Fruit fly (Drosophila melanogaster) whole organism, embryonic: ENCODE measurements around the gene CG6254.

ENCODE experiments used
- Aef1 ChIP-seq: fragments of 200-800 bp; sonication (Bioruptor generic); IDR thresholded peaks from 3 replicates; pipeline ENCODE4 v1.3.6; 2022; ENCODE audit warnings: missing biosample characterization, missing genetic modification characterization
- Atf-2 ChIP-seq: fragments of 200-800 bp; sonication (Bioruptor generic); optimal IDR thresholded peaks from 2 replicates; lab custom pipeline; 2016; ENCODE audit warnings: missing biosample characterization, missing genetic modification characterization
- Bteb2 ChIP-seq: fragments of 200-800 bp; sonication (Bioruptor generic); optimal IDR thresholded peaks from 2 replicates; lab custom pipeline; 2016; ENCODE audit warnings: missing biosample characterization, missing genetic modification characterization
- CG10431 ChIP-seq: fragments of 200-800 bp; sonication (Bioruptor generic); optimal IDR thresholded peaks from 3 replicates; lab custom pipeline; 2018; ENCODE audit warnings: missing biosample characterization, mild to moderate bottlenecking, missing genetic modification characterization
- CG10654 ChIP-seq: fragments of 200-800 bp; sonication (Bioruptor generic); optimal IDR thresholded peaks from 2 replicates; lab custom pipeline; 2016; ENCODE audit warnings: missing biosample characterization, missing genetic modification characterization
- CG13123 ChIP-seq: fragments of 200-800 bp; sonication (Bioruptor generic); optimal IDR thresholded peaks from 2 replicates; lab custom pipeline; 2016; ENCODE audit warnings: missing biosample characterization, missing genetic modification characterization
- CG13287 ChIP-seq: fragments of 200-800 bp; sonication (Bioruptor generic); IDR thresholded peaks from 2 replicates; pipeline ENCODE4 v1.3.6; 2022; ENCODE audit warnings: missing biosample characterization, missing genetic modification characterization; ENCODE audit not compliant: partially characterized antibody
- CG15011 ChIP-seq: fragments of 200-800 bp; sonication (Bioruptor generic); optimal IDR thresholded peaks from 3 replicates; lab custom pipeline; 2018; ENCODE audit warnings: missing biosample characterization, mild to moderate bottlenecking, missing genetic modification characterization
- CG16779 ChIP-seq: fragments of 200-800 bp; sonication (Bioruptor generic); IDR thresholded peaks from 2 replicates; pipeline ENCODE4 v1.3.6; 2022; ENCODE audit warnings: missing biosample characterization, missing genetic modification characterization
- CG18262 ChIP-seq: fragments of 200-800 bp; optimal IDR thresholded peaks from 3 replicates; lab custom pipeline; 2019; ENCODE audit warnings: missing biosample characterization, mild to moderate bottlenecking, missing genetic modification characterization, moderate library complexity
- CG18619 ChIP-seq: fragments of 200-800 bp; sonication (Bioruptor generic); optimal IDR thresholded peaks from 3 replicates; lab custom pipeline; 2017; ENCODE audit warnings: missing biosample characterization, mild to moderate bottlenecking, missing genetic modification characterization
- CG2120 ChIP-seq: fragments of 200-800 bp; sonication (Bioruptor generic); optimal IDR thresholded peaks from 3 replicates; lab custom pipeline; 2016; ENCODE audit warnings: missing biosample characterization, missing genetic modification characterization
- CG30431 ChIP-seq: fragments of 200-800 bp; sonication (Bioruptor generic); optimal IDR thresholded peaks from 2 replicates; lab custom pipeline; 2017; ENCODE audit warnings: missing biosample characterization, missing genetic modification characterization
- CG3065 ChIP-seq: fragments of 200-800 bp; sonication (Bioruptor generic); optimal IDR thresholded peaks from 2 replicates; lab custom pipeline; 2016; ENCODE audit warnings: missing biosample characterization, missing genetic modification characterization
- CG3726 ChIP-seq: fragments of 200-800 bp; sonication (Bioruptor generic); IDR thresholded peaks from 3 replicates; pipeline ENCODE4, ENCODE4 v1.3.6; 2022; ENCODE audit warnings: missing biosample characterization, missing genetic modification characterization
- CG3838 ChIP-seq: fragments of 200-800 bp; sonication (Bioruptor generic); optimal IDR thresholded peaks from 3 replicates; lab custom pipeline; 2016; ENCODE audit warnings: missing biosample characterization, missing genetic modification characterization
- CG3847 ChIP-seq: fragments of 200-800 bp; sonication (Bioruptor generic); IDR thresholded peaks from 2 replicates; pipeline ENCODE4 v1.3.6; 2022; ENCODE audit warnings: missing biosample characterization, missing genetic modification characterization
- CG6175 ChIP-seq: fragments of 200-800 bp; sonication (Bioruptor generic); IDR thresholded peaks from 3 replicates; pipeline ENCODE4 v1.3.6; 2022; ENCODE audit warnings: missing biosample characterization, missing genetic modification characterization
- CG9727 ChIP-seq: fragments of 200-800 bp; sonication (Bioruptor generic); optimal IDR thresholded peaks from 3 replicates; lab custom pipeline; 2017; ENCODE audit warnings: missing biosample characterization, mild to moderate bottlenecking, missing genetic modification characterization
- CG9876 ChIP-seq: fragments of 200-800 bp; sonication (Bioruptor generic); optimal IDR thresholded peaks from 2 replicates; lab custom pipeline; 2016; ENCODE audit warnings: missing biosample characterization, missing genetic modification characterization
- Dp ChIP-seq: fragments of 200-800 bp; sonication (Bioruptor generic); optimal IDR thresholded peaks from 2 replicates; lab custom pipeline; 2018; ENCODE audit warnings: missing biosample characterization, mild to moderate bottlenecking, missing genetic modification characterization, moderate library complexity
- Dref ChIP-seq: fragments of 200-800 bp; sonication (Bioruptor generic); IDR thresholded peaks from 2 replicates; pipeline ENCODE4 v1.3.6; 2022; ENCODE audit warnings: missing biosample characterization, missing genetic modification characterization
- Fer2 ChIP-seq: fragments of 200-800 bp; sonication (Bioruptor generic); optimal IDR thresholded peaks from 2 replicates; lab custom pipeline; 2018; ENCODE audit warnings: missing biosample characterization, mild to moderate bottlenecking, missing genetic modification characterization, moderate library complexity
- Hey ChIP-seq: fragments of 200-800 bp; sonication (Bioruptor generic); optimal IDR thresholded peaks from 3 replicates; lab custom pipeline; 2018; ENCODE audit warnings: missing biosample characterization, mild to moderate bottlenecking, missing genetic modification characterization
- Hr39 ChIP-seq: fragments of >200 bp; optimal IDR thresholded peaks from 2 replicates; lab custom pipeline; 2017
- Jarid2 ChIP-seq: fragments of 200-800 bp; sonication (Bioruptor generic); optimal IDR thresholded peaks from 3 replicates; lab custom pipeline; 2017; ENCODE audit warnings: mild to moderate bottlenecking, missing biosample characterization, missing genetic modification reagents, missing genetic modification characterization
- Lpt ChIP-seq: fragments of >200 bp; optimal IDR thresholded peaks from 2 replicates; lab custom pipeline; 2018; ENCODE audit warnings: missing biosample characterization, missing genetic modification characterization
- Meics ChIP-seq: fragments of 200-800 bp; sonication (Bioruptor generic); optimal IDR thresholded peaks from 2 replicates; lab custom pipeline; 2017; ENCODE audit warnings: missing biosample characterization, mild to moderate bottlenecking, missing genetic modification characterization
- Myb ChIP-seq: fragments of 200-800 bp; sonication (Bioruptor generic); optimal IDR thresholded peaks from 2 replicates; lab custom pipeline; 2016; ENCODE audit warnings: missing biosample characterization, missing genetic modification characterization
- Pdp1 ChIP-seq, 2 experiments: fragments of 200-800 bp; sonication (Bioruptor generic); optimal IDR thresholded peaks; 3 replicates each; lab custom pipeline; 2016; ENCODE audit warnings: missing biosample characterization in 2 of 2, missing genetic modification characterization in 2 of 2, mild to moderate bottlenecking in 1 of 2, moderate library complexity in 1 of 2
- Sox102F ChIP-seq: fragments of 200-800 bp; sonication (Bioruptor generic); optimal IDR thresholded peaks from 2 replicates; lab custom pipeline; 2018; ENCODE audit warnings: missing biosample characterization, mild to moderate bottlenecking, missing genetic modification characterization, moderate library complexity
- Taf1 ChIP-seq: fragments of 200-800 bp; sonication (Bioruptor generic); IDR thresholded peaks from 2 replicates; pipeline ENCODE4 v1.3.6; 2022; ENCODE audit warnings: missing biosample characterization, missing genetic modification characterization
- abd-A ChIP-seq: fragments of 200-800 bp; sonication (Bioruptor generic); optimal IDR thresholded peaks from 3 replicates; lab custom pipeline; 2019; ENCODE audit warnings: missing biosample characterization, mild to moderate bottlenecking, missing genetic modification characterization, moderate library complexity
- ap ChIP-seq: fragments of 200-800 bp; sonication (Bioruptor generic); IDR thresholded peaks from 2 replicates; pipeline ENCODE4 v1.3.6; 2022; ENCODE audit warnings: missing biosample characterization, missing genetic modification characterization
- btn ChIP-seq: fragments of 200-800 bp; sonication (Bioruptor generic); optimal IDR thresholded peaks from 2 replicates; lab custom pipeline; 2016; ENCODE audit warnings: missing biosample characterization, missing genetic modification characterization
- chm ChIP-seq: fragments of 200-800 bp; sonication (Bioruptor generic); IDR thresholded peaks from 2 replicates; pipeline ENCODE4 v1.3.6; 2022; ENCODE audit warnings: missing biosample characterization, missing genetic modification characterization
- ci ChIP-seq: fragments of 200-800 bp; sonication (Bioruptor generic); IDR thresholded peaks from 3 replicates; pipeline ENCODE4 v1.3.6; 2022; ENCODE audit warnings: missing biosample characterization, missing genetic modification characterization
- disco-r ChIP-seq: fragments of 200-800 bp; sonication (Bioruptor generic); optimal IDR thresholded peaks from 2 replicates; lab custom pipeline; 2016; ENCODE audit warnings: missing biosample characterization, missing genetic modification characterization
- exex ChIP-seq: fragments of 200-800 bp; sonication (Bioruptor generic); optimal IDR thresholded peaks from 4 replicates; lab custom pipeline; 2018; ENCODE audit warnings: missing biosample characterization, mild to moderate bottlenecking, missing genetic modification characterization, moderate library complexity
- fd102C ChIP-seq: fragments of 200-800 bp; sonication (Bioruptor generic); optimal IDR thresholded peaks from 2 replicates; lab custom pipeline; 2018; ENCODE audit warnings: missing biosample characterization, mild to moderate bottlenecking, missing genetic modification characterization, moderate library complexity
- hth ChIP-seq: fragments of >200 bp; optimal IDR thresholded peaks from 2 replicates; lab custom pipeline; 2017; ENCODE audit warnings: inconsistent platforms
- knrl ChIP-seq: fragments of 200-800 bp; sonication (Bioruptor generic); IDR thresholded peaks from 3 replicates; pipeline ENCODE4 v1.3.6; 2022; ENCODE audit warnings: missing biosample characterization, missing genetic modification characterization; ENCODE audit not compliant: partially characterized antibody
- nau ChIP-seq: fragments of 200-800 bp; sonication (Bioruptor generic); optimal IDR thresholded peaks from 3 replicates; lab custom pipeline; 2017; ENCODE audit warnings: missing biosample characterization, mild to moderate bottlenecking, missing genetic modification characterization, missing genetic modification reagents
- pho ChIP-seq: fragments of 200-800 bp; sonication (Bioruptor generic); optimal IDR thresholded peaks from 2 replicates; lab custom pipeline; 2016; ENCODE audit warnings: missing biosample characterization, missing genetic modification characterization
- repo ChIP-seq: fragments of 200-800 bp; sonication (Bioruptor generic); optimal IDR thresholded peaks from 2 replicates; lab custom pipeline; 2016; ENCODE audit warnings: missing biosample characterization, missing genetic modification characterization
- shn ChIP-seq: fragments of 200-800 bp; sonication (Bioruptor generic); optimal IDR thresholded peaks from 3 replicates; lab custom pipeline; 2016; ENCODE audit warnings: missing biosample characterization, missing genetic modification characterization
- stwl ChIP-seq: fragments of 200-800 bp; sonication (Bioruptor generic); optimal IDR thresholded peaks from 3 replicates; lab custom pipeline; 2018; ENCODE audit warnings: missing biosample characterization, mild to moderate bottlenecking, missing genetic modification characterization, moderate library complexity
- tgo ChIP-seq: fragments of 200-800 bp; sonication (Bioruptor generic); IDR thresholded peaks from 3 replicates; pipeline ENCODE4 v1.3.6; 2022; ENCODE audit warnings: missing biosample characterization, missing genetic modification characterization
- tna ChIP-seq: fragments of 200-800 bp; sonication (Bioruptor generic); IDR thresholded peaks from 2 replicates; pipeline ENCODE4 v1.3.6; 2022; ENCODE audit warnings: missing biosample characterization, missing genetic modification characterization; ENCODE audit not compliant: partially characterized antibody
- trem ChIP-seq: fragments of 200-800 bp; optimal IDR thresholded peaks from 3 replicates; lab custom pipeline; 2019; ENCODE audit warnings: missing biosample characterization, mild to moderate bottlenecking, missing genetic modification characterization, moderate library complexity
- ttk ChIP-seq: fragments of 200-800 bp; sonication (Bioruptor generic); IDR thresholded peaks from 2 replicates; pipeline ENCODE4 v2.1.2; 2022; ENCODE audit warnings: missing biosample characterization, missing genetic modification characterization
- unpg ChIP-seq: fragments of 200-800 bp; sonication (Bioruptor generic); optimal IDR thresholded peaks from 3 replicates; lab custom pipeline; 2018; ENCODE audit warnings: missing biosample characterization, mild to moderate bottlenecking, missing genetic modification characterization, moderate library complexity
- wdn ChIP-seq: fragments of 200-800 bp; sonication (Bioruptor generic); IDR thresholded peaks from 2 replicates; pipeline ENCODE4 v1.3.6; 2022; ENCODE audit warnings: missing biosample characterization, missing genetic modification characterization

The CG6254 gene

dm6 chr3R:10134341-10134668, 26.8 kb downstream of the CG6254 start (continued):
- TF ChIP-seq Dp (GFP tag; lab: Kevin White, UChicago) (peak; percentile 93), Jarid2 (GFP tag; lab: Kevin White, UChicago) (no peak), tgo (GFP tag; lab: Robert Waterston, UW) (no peak), exex (tag; lab: Kevin White, UChicago) (peak; percentile 26), Bteb2 (GFP tag; lab: Kevin White, UChicago) (peak; percentile 32), hth (lab: Kevin White, UChicago) (no peak), CG3726 (GFP tag; lab: Robert Waterston, UW) (no peak), trem (tag; lab: Kevin White, UChicago) (peak; percentile 45), Aef1 (no peak), ttk (GFP tag; lab: Robert Waterston, UW) (no peak), ci (GFP tag; lab: Robert Waterston, UW) (peak; percentile 56; the same call in 2 of the 3 replicates), CG3847 (peak; percentile 68), Sox102F (GFP tag; lab: Kevin White, UChicago) (no peak), fd102C (GFP tag; lab: Kevin White, UChicago) (no peak), CG13123 (GFP tag; lab: Kevin White, UChicago) (no peak), Dref (GFP tag; lab: Robert Waterston, UW) (no peak), Myb (GFP tag; lab: Kevin White, UChicago) (peak; percentile 68), chm (GFP tag; lab: Robert Waterston, UW) (peak; percentile 45; the same call in 1 of the 2 replicates), CG10654 (no peak), CG15011 (no peak), Atf-2 (GFP tag; lab: Kevin White, UChicago) (no peak), CG3838 (GFP tag; lab: Kevin White, UChicago) (no peak), Pdp1 (GFP tag; optimal IDR thresholded peaks at IDR 0.05; lab: Kevin White, UChicago) (peak in 1 of 2 experiments; percentile 42), Taf1 (GFP tag; lab: Robert Waterston, UW) (no peak), stwl (peak; percentile 81), Hey (tag; lab: Kevin White, UChicago) (no peak), CG30431 (GFP tag; lab: Kevin White, UChicago) (no peak), Hr39 (lab: Kevin White, UChicago) (no peak), shn (GFP tag; lab: Kevin White, UChicago) (no peak), CG9727 (GFP tag; lab: Kevin White, UChicago) (no peak), ap (no peak), tna (GFP tag; lab: Robert Waterston, UW) (no peak), CG2120 (peak; percentile 81), CG3065 (GFP tag; lab: Kevin White, UChicago) (no peak), nau (no peak), disco-r (GFP tag; lab: Kevin White, UChicago) (no peak), pho (GFP tag; lab: Kevin White, UChicago) (peak; percentile 34), CG10431 (GFP tag; lab: Kevin White, UChicago) (no peak), wdn (GFP tag; lab: Robert Waterston, UW) (no peak), CG16779 (no peak), Lpt (GFP tag; lab: Kevin White, UChicago) (no peak), CG18619 (GFP tag; lab: Kevin White, UChicago) (no peak), abd-A (tag; lab: Kevin White, UChicago) (no peak), CG9876 (GFP tag; lab: Kevin White, UChicago) (no peak), CG18262 (tag; lab: Kevin White, UChicago) (peak; percentile 2), CG13287 (GFP tag; lab: Robert Waterston, UW) (peak; percentile 61), Fer2 (tag; lab: Kevin White, UChicago) (no peak), unpg (GFP tag; lab: Kevin White, UChicago) (no peak), knrl (GFP tag; lab: Robert Waterston, UW) (no peak), repo (GFP tag; lab: Kevin White, UChicago) (no peak), CG6175 (GFP tag; lab: Robert Waterston, UW) (no peak), Meics (GFP tag; lab: Kevin White, UChicago) (no peak), btn (GFP tag; lab: Kevin White, UChicago) (no peak)
